Fruit fly (Drosophila melanogaster): Measurements from ENCODE around the gene CG13050.

Gene CG13050

dm6 chr3L:16305820-16306650, 27.0 kb upstream of the CG13050 start, which contains the start of the genes CG13043 and CG13063:
TSS of gene CG13043 (minus strand) at chr3L:16305870.
TSS of gene CG13063 (plus strand) at chr3L:16306600.
- TF ChIP-seq Myc (optimal IDR thresholded peaks at IDR 0.05) (no peak), sv (GFP tag; optimal IDR thresholded peaks at IDR 0.05) (no peak), h (GFP tag; optimal IDR thresholded peaks at IDR 0.05) (no peak), HLH106 (tag; optimal IDR thresholded peaks at IDR 0.05) (no peak), Hnf4 (GFP tag; optimal IDR thresholded peaks at IDR 0.05) (no peak), Hr83 (GFP tag; optimal IDR thresholded peaks at IDR 0.05; ENCODE audit: poor library complexity, severe bottlenecking) (no peak), N (GFP tag; optimal IDR thresholded peaks at IDR 0.05) (no peak), ey (GFP tag; optimal IDR thresholded peaks at IDR 0.05) (no peak), usp (GFP tag; optimal IDR thresholded peaks at IDR 0.05) (no peak), CrebA (GFP tag; optimal IDR thresholded peaks at IDR 0.05; ENCODE audit: borderline replicate concordance) (no peak), foxo (GFP tag; optimal IDR thresholded peaks at IDR 0.05) (no peak), br (GFP tag; optimal IDR thresholded peaks at IDR 0.05) (no peak), tai (GFP tag; optimal IDR thresholded peaks at IDR 0.05) (no peak), CG9705 (GFP tag; optimal IDR thresholded peaks at IDR 0.05) (no peak), CG32264 (GFP tag; optimal IDR thresholded peaks at IDR 0.05) (no peak), Jra (GFP tag; optimal IDR thresholded peaks at IDR 0.05) (no peak), pan (optimal IDR thresholded peaks at IDR 0.05) (no peak), Rel (GFP tag; optimal IDR thresholded peaks at IDR 0.05) (no peak), Rel (tag; optimal IDR thresholded peaks at IDR 0.05) (no peak), OdsH (GFP tag; optimal IDR thresholded peaks at IDR 0.05) (no peak)

- TF ChIP-seq Rel (GFP tag; optimal IDR thresholded peaks at IDR 0.05), result no peak
- no peak for TF ChIP-seq Rel (tag; optimal IDR thresholded peaks at IDR 0.05)
- TF ChIP-seq h (GFP tag; optimal IDR thresholded peaks at IDR 0.05), result no peak
Observed at dm6 chr3L:16303982-16304381, 24.9 kb upstream of the CG13050 start, which contains the start of gene CG43249. TSS of gene CG43249 (plus strand) at chr3L:16304282.

- TF ChIP-seq Rel (GFP tag; optimal IDR thresholded peaks at IDR 0.05) (no peak), Rel (tag; optimal IDR thresholded peaks at IDR 0.05) (no peak), tai (GFP tag; optimal IDR thresholded peaks at IDR 0.05) (no peak), brk (GFP tag; optimal IDR thresholded peaks at IDR 0.05) (no peak)
Observed at dm6 chr3L:16303078-16303477, 24.0 kb upstream of the CG13050 start, which contains the start of gene CG13044. TSS of gene CG13044 (minus strand) at chr3L:16303178.

- TF ChIP-seq dsf (GFP tag; optimal IDR thresholded peaks at IDR 0.05; ENCODE audit: borderline replicate concordance), result no peak
- no peak for TF ChIP-seq dl (GFP tag; optimal IDR thresholded peaks at IDR 0.05; ENCODE audit: insufficient read depth in 1 of 2, partially characterized antibody in 2 of 2)
Observed at dm6 chr3L:16301153-16301552, 22.1 kb upstream of the CG13050 start, which contains the start of gene CG4982. TSS of gene CG4982 (plus strand) at chr3L:16301453.

dm6 chr3L:16295447-16295846, 16.4 kb upstream of the CG13050 start, which contains the start of gene CG4962:
TSS of gene CG4962 (minus strand) at chr3L:16295547.
- no peak for TF ChIP-seq CG32264 (GFP tag; optimal IDR thresholded peaks at IDR 0.05)
- TF ChIP-seq fru (GFP tag; optimal IDR thresholded peaks at IDR 0.05), result no peak
- no peak for TF ChIP-seq h (GFP tag; optimal IDR thresholded peaks at IDR 0.05)
- no peak for TF ChIP-seq CrebA (GFP tag; optimal IDR thresholded peaks at IDR 0.05; ENCODE audit: borderline replicate concordance)
- TF ChIP-seq Vsx2 (GFP tag; optimal IDR thresholded peaks at IDR 0.05; ENCODE audit: partially characterized antibody), result no peak
- no peak for TF ChIP-seq GATAd (GFP tag; optimal IDR thresholded peaks at IDR 0.05)
- TF ChIP-seq Sp1 (GFP tag; optimal IDR thresholded peaks at IDR 0.05), result no peak
- no peak for TF ChIP-seq sv (GFP tag; optimal IDR thresholded peaks at IDR 0.05)
- TF ChIP-seq brk (GFP tag; optimal IDR thresholded peaks at IDR 0.05), result no peak
- no peak for TF ChIP-seq foxo (GFP tag; optimal IDR thresholded peaks at IDR 0.05)
- TF ChIP-seq dsf (GFP tag; optimal IDR thresholded peaks at IDR 0.05; ENCODE audit: borderline replicate concordance), result no peak
- no peak for TF ChIP-seq HLH106 (tag; optimal IDR thresholded peaks at IDR 0.05)

- TF ChIP-seq Myc (optimal IDR thresholded peaks at IDR 0.05) (peak; percentile 76), jim (GFP tag; optimal IDR thresholded peaks at IDR 0.05) (no peak), Vsx2 (GFP tag; optimal IDR thresholded peaks at IDR 0.05; ENCODE audit: partially characterized antibody) (peak; percentile 88), Jra (GFP tag; optimal IDR thresholded peaks at IDR 0.05) (no peak), lola (GFP tag; optimal IDR thresholded peaks at IDR 0.05) (peak; percentile 51), N (GFP tag; optimal IDR thresholded peaks at IDR 0.05) (peak; percentile 32), woc (GFP tag; optimal IDR thresholded peaks at IDR 0.05) (no peak)
Observed at dm6 chr3L:16291678-16292077, 12.6 kb upstream of the CG13050 start.

All from whole organism, wandering third instar larva.